Worm (Caenorhabditis elegans) whole organism, L1 larva: Measurements from ENCODE around the gene lact-4.

ENCODE experiments used
- C34B4.2 ChIP-seq: sonication (generic microtip); optimal IDR thresholded peaks from 2 replicates; lab custom pipeline; 2017; ENCODE audit warnings: mild to moderate bottlenecking, missing genetic modification characterization, missing compliant biosample characterization
- Y116A8C.19 ChIP-seq: sonication (generic microtip); optimal IDR thresholded peaks from 2 replicates; lab custom pipeline; 2016; ENCODE audit warnings: missing compliant biosample characterization, missing genetic modification characterization, borderline replicate concordance
- aha-1 ChIP-seq: fragments of 150-350 bp; optimal IDR thresholded peaks from 2 replicates; lab custom pipeline; 2014; ENCODE audit warnings: missing biosample characterization, missing genetic modification characterization
- aly-2 ChIP-seq: fragments of 150-350 bp; optimal IDR thresholded peaks from 2 replicates; lab custom pipeline; 2014; ENCODE audit warnings: missing biosample characterization, missing genetic modification characterization
- ama-1 ChIP-seq: fragments of 150-350 bp; optimal IDR thresholded peaks from 2 replicates; lab custom pipeline; 2014
- blmp-1 ChIP-seq: fragments of 150-350 bp; optimal IDR thresholded peaks from 2 replicates; lab custom pipeline; 2014; ENCODE audit warnings: missing biosample characterization, missing genetic modification characterization
- ceh-82 ChIP-seq, 3 experiments: fragments of 150-350 bp in 1 of 3; sonication (generic microtip) in 2 of 3; optimal IDR thresholded peaks; 2 replicates each; lab custom pipeline; 2014 to 2017; ENCODE audit warnings: missing biosample characterization in 3 of 3, missing genetic modification characterization in 3 of 3
- ceh-90 ChIP-seq: sonication (generic microtip); optimal IDR thresholded peaks from 2 replicates; lab custom pipeline; 2016; ENCODE audit warnings: missing genetic modification characterization, missing compliant biosample characterization
- ces-1 ChIP-seq: fragments of 150-350 bp; optimal IDR thresholded peaks from 2 replicates; lab custom pipeline; 2014; ENCODE audit warnings: missing biosample characterization, missing genetic modification reagents, missing genetic modification characterization
- dsc-1 ChIP-seq: sonication (generic microtip); optimal IDR thresholded peaks from 2 replicates; lab custom pipeline; 2016; ENCODE audit warnings: mild to moderate bottlenecking, missing genetic modification characterization, missing compliant biosample characterization
- egl-27 ChIP-seq, 2 experiments: fragments of 150-350 bp in 1 of 2; sonication (generic microtip); optimal IDR thresholded peaks; 3 replicates each; lab custom pipeline; 2017 to 2018; ENCODE audit warnings: missing biosample characterization in 2 of 2, missing genetic modification characterization in 2 of 2, missing genetic modification reagents in 2 of 2
- fkh-10 ChIP-seq: sonication (generic microtip); optimal IDR thresholded peaks from 2 replicates; lab custom pipeline; 2017; ENCODE audit warnings: missing biosample characterization, missing genetic modification reagents, missing genetic modification characterization
- fkh-4 ChIP-seq: sonication (generic microtip); optimal IDR thresholded peaks from 2 replicates; lab custom pipeline; 2016; ENCODE audit warnings: missing compliant biosample characterization, missing genetic modification characterization, borderline replicate concordance
- fos-1 ChIP-seq: fragments of 150-350 bp; optimal IDR thresholded peaks from 2 replicates; lab custom pipeline; 2014; ENCODE audit warnings: missing biosample characterization, missing genetic modification characterization
- grh-1 ChIP-seq: fragments of 200-800 bp; sonication (Bioruptor generic); IDR thresholded peaks from 2 replicates; pipeline ENCODE4 v1.3.6; 2022; ENCODE audit warnings: missing genetic modification reagents, missing genetic modification characterization, missing compliant biosample characterization
- hlh-17 ChIP-seq: fragments of 200-800 bp; sonication (Bioruptor generic); optimal IDR thresholded peaks from 2 replicates; lab custom pipeline; 2018; ENCODE audit warnings: missing genetic modification characterization, mild to moderate bottlenecking, missing compliant biosample characterization, moderate library complexity, borderline replicate concordance
- irx-1 ChIP-seq: sonication (generic microtip); optimal IDR thresholded peaks from 2 replicates; lab custom pipeline; 2016; ENCODE audit warnings: missing genetic modification characterization, missing compliant biosample characterization
- jun-1 ChIP-seq: fragments of 150-350 bp; optimal IDR thresholded peaks from 2 replicates; lab custom pipeline; 2014; ENCODE audit warnings: missing biosample characterization, missing genetic modification reagents, missing genetic modification characterization
- lin-14 ChIP-seq: fragments of 200-800 bp; sonication (Bioruptor generic); optimal IDR thresholded peaks from 2 replicates; lab custom pipeline; 2018; ENCODE audit warnings: mild to moderate bottlenecking, missing genetic modification characterization, moderate library complexity, missing compliant biosample characterization
- lin-15B ChIP-seq: fragments of 150-350 bp; sonication (generic microtip); optimal IDR thresholded peaks from 3 replicates; lab custom pipeline; 2014; ENCODE audit warnings: missing biosample characterization, missing genetic modification characterization
- lin-35 ChIP-seq, 2 experiments: fragments of 150-350 bp; optimal IDR thresholded peaks; 2 replicates each; lab custom pipeline; 2014; ENCODE audit warnings: missing biosample characterization in 2 of 2, missing genetic modification characterization in 2 of 2, missing genetic modification reagents in 2 of 2
- lin-39 ChIP-seq: fragments of 150-350 bp; optimal IDR thresholded peaks from 2 replicates; lab custom pipeline; 2014; ENCODE audit warnings: missing biosample characterization, missing genetic modification reagents, missing genetic modification characterization
- lir-3 ChIP-seq: sonication (generic microtip); optimal IDR thresholded peaks from 2 replicates; lab custom pipeline; 2016; ENCODE audit warnings: mild to moderate bottlenecking, missing genetic modification characterization, moderate library complexity, missing compliant biosample characterization; ENCODE audit not compliant: poor library complexity
- lsy-2 ChIP-seq, 2 experiments: fragments of 150-350 bp; optimal IDR thresholded peaks; 2 replicates each; lab custom pipeline; 2014; ENCODE audit warnings: missing biosample characterization in 2 of 2, missing genetic modification characterization in 2 of 2
- mab-9 ChIP-seq: fragments of 200-800 bp; sonication (Bioruptor generic); IDR thresholded peaks from 2 replicates; pipeline ENCODE4 v1.3.6; 2022; ENCODE audit warnings: missing genetic modification reagents, missing genetic modification characterization, missing compliant biosample characterization
- mep-1 ChIP-seq: fragments of 150-350 bp; optimal IDR thresholded peaks from 2 replicates; lab custom pipeline; 2014; ENCODE audit warnings: missing biosample characterization, missing genetic modification characterization
- nhr-11 ChIP-seq: fragments of 150-350 bp; optimal IDR thresholded peaks from 2 replicates; lab custom pipeline; 2014; ENCODE audit warnings: missing biosample characterization, missing genetic modification characterization
- nhr-12 ChIP-seq: sonication (generic microtip); optimal IDR thresholded peaks from 2 replicates; lab custom pipeline; 2017; ENCODE audit warnings: missing biosample characterization, missing genetic modification characterization
- nhr-20 ChIP-seq: sonication (generic microtip); optimal IDR thresholded peaks from 2 replicates; lab custom pipeline; 2016; ENCODE audit warnings: mild to moderate bottlenecking, missing genetic modification characterization, missing compliant biosample characterization
- nhr-71 ChIP-seq: sonication (generic microtip); optimal IDR thresholded peaks from 2 replicates; lab custom pipeline; 2016; ENCODE audit warnings: mild to moderate bottlenecking, missing genetic modification characterization, moderate library complexity, missing compliant biosample characterization
- nhr-76 ChIP-seq: sonication (generic microtip); optimal IDR thresholded peaks from 2 replicates; lab custom pipeline; 2017; ENCODE audit warnings: missing biosample characterization, missing genetic modification characterization
- nhr-77 ChIP-seq: fragments of 150-350 bp; optimal IDR thresholded peaks from 2 replicates; lab custom pipeline; 2014; ENCODE audit warnings: missing biosample characterization, missing genetic modification characterization
- nhr-84 ChIP-seq: sonication (generic microtip); optimal IDR thresholded peaks from 2 replicates; lab custom pipeline; 2017; ENCODE audit warnings: missing biosample characterization, missing genetic modification characterization
- nhr-85 ChIP-seq: sonication (generic microtip); peaks from one replicate; lab custom pipeline; 2016; ENCODE audit warnings: missing genetic modification characterization, inconsistent platforms, missing compliant biosample characterization
- pax-3 ChIP-seq: fragments of 200-800 bp; sonication (Bioruptor generic); optimal IDR thresholded peaks from 2 replicates; lab custom pipeline; 2018; ENCODE audit warnings: mild to moderate bottlenecking, missing genetic modification characterization, moderate library complexity, missing compliant biosample characterization
- rnt-1 ChIP-seq: sonication (generic microtip); optimal IDR thresholded peaks from 2 replicates; lab custom pipeline; 2016; ENCODE audit warnings: mild to moderate bottlenecking, missing genetic modification characterization, moderate library complexity, missing compliant biosample characterization
- snpc-4 ChIP-seq: fragments of 150-350 bp; optimal IDR thresholded peaks from 2 replicates; lab custom pipeline; 2014; ENCODE audit warnings: missing biosample characterization, missing genetic modification characterization
- snu-23 ChIP-seq: sonication (generic microtip); optimal IDR thresholded peaks from 2 replicates; lab custom pipeline; 2016; ENCODE audit warnings: missing genetic modification characterization, missing compliant biosample characterization
- sox-4 ChIP-seq: sonication (generic microtip); optimal IDR thresholded peaks from 2 replicates; lab custom pipeline; 2016; ENCODE audit warnings: missing genetic modification characterization, missing compliant biosample characterization
- sptf-1 ChIP-seq: fragments of 150-350 bp; optimal IDR thresholded peaks from 2 replicates; lab custom pipeline; 2014; ENCODE audit warnings: missing biosample characterization, missing genetic modification characterization
- swsn-7 ChIP-seq: sonication (generic microtip); optimal IDR thresholded peaks from 2 replicates; lab custom pipeline; 2016; ENCODE audit warnings: missing genetic modification characterization, missing compliant biosample characterization
- tbx-2 ChIP-seq: sonication (generic microtip); optimal IDR thresholded peaks from 2 replicates; lab custom pipeline; 2016; ENCODE audit warnings: missing genetic modification characterization, missing compliant biosample characterization
- tlp-1 ChIP-seq: fragments of 150-350 bp; optimal IDR thresholded peaks from 2 replicates; lab custom pipeline; 2014; ENCODE audit warnings: missing biosample characterization, missing genetic modification characterization
- unc-30 ChIP-seq: sonication (generic microtip); optimal IDR thresholded peaks from 2 replicates; lab custom pipeline; 2017; ENCODE audit warnings: missing biosample characterization, missing genetic modification characterization
- unc-62 ChIP-seq: fragments of 150-350 bp; optimal IDR thresholded peaks from 2 replicates; lab custom pipeline; 2014; ENCODE audit warnings: missing biosample characterization, missing genetic modification reagents, missing genetic modification characterization
- unc-86 ChIP-seq: sonication (generic microtip); optimal IDR thresholded peaks from 2 replicates; lab custom pipeline; 2016; ENCODE audit warnings: missing genetic modification characterization, missing compliant biosample characterization
- unc-98 ChIP-seq: fragments of 200-800 bp; sonication (Bioruptor generic); IDR thresholded peaks from 2 replicates; pipeline ENCODE4 v1.3.6; 2022; ENCODE audit warnings: missing genetic modification characterization, missing compliant biosample characterization
- vab-15 ChIP-seq: sonication (generic microtip); optimal IDR thresholded peaks from 2 replicates; lab custom pipeline; 2017; ENCODE audit warnings: missing genotype, mild to moderate bottlenecking, missing genetic modification characterization, missing compliant biosample characterization
- zag-1 ChIP-seq: fragments of 150-350 bp; optimal IDR thresholded peaks from 2 replicates; lab custom pipeline; 2014; ENCODE audit warnings: missing biosample characterization, missing genetic modification characterization
- ztf-4 ChIP-seq: fragments of 150-350 bp; optimal IDR thresholded peaks from 2 replicates; lab custom pipeline; 2014; ENCODE audit warnings: missing biosample characterization, missing genetic modification characterization

Gene lact-4

ce11 chrII:8440792-8441191 is 39.5 kb downstream of the lact-4 start (continued):
- TF ChIP-seq fkh-10 (GFP tag; lab: Kevin White, UChicago) = no peak
- no peak for TF ChIP-seq unc-86 (tag; lab: Kevin White, UChicago)
- TF ChIP-seq egl-27 (tag; optimal IDR thresholded peaks at IDR 0.05; lab: Kevin White, UChicago) = no peak
- peak; percentile 77 for TF ChIP-seq blmp-1 (tag; lab: Kevin White, UChicago)

DNA sequence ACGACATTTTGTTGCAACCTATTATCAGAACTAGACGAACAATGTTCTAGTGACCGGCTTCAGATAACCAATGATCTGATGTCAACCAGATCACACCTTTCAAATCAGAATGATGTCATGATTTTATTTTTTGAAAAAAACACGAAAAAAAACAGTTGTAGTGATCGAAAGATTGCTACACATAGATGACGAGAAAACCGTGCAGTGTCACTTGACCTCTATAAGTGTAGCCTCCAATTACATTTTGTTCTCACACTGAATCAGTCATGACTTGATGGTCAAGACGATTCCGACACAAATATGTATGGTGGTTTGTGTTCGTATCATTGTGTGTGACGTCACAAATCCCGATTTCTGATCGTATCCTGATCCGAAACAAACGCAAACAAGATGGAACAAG is 40.2 kb downstream of the lact-4 start:
- TF ChIP-seq sox-4 (tag; lab: Kevin White, UChicago) (no peak), lir-3 (tag; lab: Kevin White, UChicago) (no peak), unc-98 (GFP tag; lab: Robert Waterston, UW) (no peak), unc-86 (tag; lab: Kevin White, UChicago) (no peak), vab-15 (tag; lab: Kevin White, UChicago) (no peak), sptf-1 (no peak), fkh-10 (GFP tag; lab: Kevin White, UChicago) (no peak), hlh-17 (GFP tag; lab: Kevin White, UChicago) (no peak), ama-1 (lab: Kevin White, UChicago) (peak; percentile 2), lin-15B (tag; lab: Kevin White, UChicago) (no peak), unc-62 (no peak), blmp-1 (tag; lab: Kevin White, UChicago) (peak; percentile 17), ceh-90 (tag; lab: Kevin White, UChicago) (no peak), nhr-85 (tag; lab: Kevin White, UChicago) (peak; percentile 88), Y116A8C.19 (tag; lab: Kevin White, UChicago) (no peak), nhr-77 (no peak), lin-35 (GFP tag; optimal IDR thresholded peaks at IDR 0.05; lab: Kevin White, UChicago) (peak in 1 of 2 experiments; percentile 5), tbx-2 (tag; lab: Kevin White, UChicago) (no peak), ztf-4 (tag; lab: Kevin White, UChicago) (no peak), dsc-1 (tag; lab: Kevin White, UChicago) (no peak), ceh-82 (tag; optimal IDR thresholded peaks at IDR 0.05; lab: Kevin White, UChicago) (no peak), tlp-1 (tag; lab: Kevin White, UChicago) (no peak), fos-1 (tag; lab: Kevin White, UChicago) (no peak), zag-1 (tag; lab: Kevin White, UChicago) (no peak), unc-30 (tag; lab: Kevin White, UChicago) (no peak), nhr-84 (tag; lab: Kevin White, UChicago) (no peak), grh-1 (GFP tag; lab: Robert Waterston, UW) (no peak), lsy-2 (tag; optimal IDR thresholded peaks at IDR 0.05; lab: Kevin White, UChicago) (no peak), aly-2 (tag; lab: Kevin White, UChicago) (no peak), ces-1 (GFP tag; lab: Kevin White, UChicago) (no peak), lin-14 (GFP tag; lab: Kevin White, UChicago) (peak; percentile 8), nhr-76 (no peak), C34B4.2 (no peak), irx-1 (tag; lab: Kevin White, UChicago) (no peak), rnt-1 (tag; lab: Kevin White, UChicago) (no peak), fkh-4 (tag; lab: Kevin White, UChicago) (no peak), lin-39 (tag; lab: Kevin White, UChicago) (no peak), nhr-20 (peak; percentile 55), nhr-71 (peak; percentile 20), pax-3 (tag; lab: Kevin White, UChicago) (no peak), snu-23 (GFP tag; lab: Kevin White, UChicago) (no peak), aha-1 (tag; lab: Kevin White, UChicago) (no peak), nhr-12 (tag; lab: Kevin White, UChicago) (no peak), nhr-11 (tag; lab: Kevin White, UChicago) (no peak), mab-9 (GFP tag; lab: Robert Waterston, UW) (no peak), egl-27 (tag; optimal IDR thresholded peaks at IDR 0.05; lab: Kevin White, UChicago) (no peak), mep-1 (tag; lab: Kevin White, UChicago) (no peak), swsn-7 (tag; lab: Kevin White, UChicago) (no peak), jun-1 (tag; lab: Kevin White, UChicago) (no peak), snpc-4 (tag; lab: Kevin White, UChicago) (no peak)
- TF ChIP-seq, all 84 proteins: peak for 7
